Fruit fly (Drosophila melanogaster): ENCODE data around the gene tkv.
A peak's percentile ranks its signal among the peaks of the same experiment; 100 is the strongest.

Gene tkv

dm6 chr2L:5298978-5299627, 27.9 kb upstream of the tkv start (continued):
- TF ChIP-seq ato (GFP tag; IDR thresholded peaks at IDR 0.05; ENCODE audit: partially characterized antibody), result no peak
- peak; percentile 67 for TF ChIP-seq CG13296 (GFP tag; optimal IDR thresholded peaks at IDR 0.05)
- peak; percentile 42 for TF ChIP-seq sd (tag; optimal IDR thresholded peaks at IDR 0.05)
- no peak for TF ChIP-seq CG3163 (GFP tag; optimal IDR thresholded peaks at IDR 0.05)
- TF ChIP-seq exex (tag; optimal IDR thresholded peaks at IDR 0.05), result no peak
- no peak for TF ChIP-seq CG16779 (GFP tag; IDR thresholded peaks at IDR 0.05)
- peak; percentile 61 for TF ChIP-seq Nf-YB (GFP tag; optimal IDR thresholded peaks at IDR 0.05)
- TF ChIP-seq h (optimal IDR thresholded peaks at IDR 0.05), result no peak
- no peak for TF ChIP-seq CG17612 (GFP tag; IDR thresholded peaks at IDR 0.05)
- TF ChIP-seq CG17568 (GFP tag; optimal IDR thresholded peaks at IDR 0.05), result peak; percentile 82
- TF ChIP-seq hb (GFP tag; IDR thresholded peaks at IDR 0.05; ENCODE audit: partially characterized antibody), result no peak
- TF ChIP-seq Tbp (GFP tag; optimal IDR thresholded peaks at IDR 0.05), result no peak
- peak; percentile 39 for TF ChIP-seq en (GFP tag; optimal IDR thresholded peaks at IDR 0.05)
- peak in 1 of 3 experiments; percentile 85 for TF ChIP-seq lola (GFP tag; optimal IDR thresholded peaks at IDR 0.05)
- no peak for TF ChIP-seq gsb (GFP tag; IDR thresholded peaks at IDR 0.05)
- no peak for TF ChIP-seq vnd (GFP tag; IDR thresholded peaks at IDR 0.05; ENCODE audit: partially characterized antibody)
- TF ChIP-seq CG15073 (GFP tag; optimal IDR thresholded peaks at IDR 0.05), result no peak
- TF ChIP-seq chif (GFP tag; optimal IDR thresholded peaks at IDR 0.05), result peak; percentile 63 to 67
- TF ChIP-seq CG11504 (tag; optimal IDR thresholded peaks at IDR 0.05), result peak; percentile 91
- TF ChIP-seq gcm2 (GFP tag; optimal IDR thresholded peaks at IDR 0.05), result peak; percentile 70
- TF ChIP-seq abd-A (tag; optimal IDR thresholded peaks at IDR 0.05), result no peak
- TF ChIP-seq CG15514 (GFP tag; optimal IDR thresholded peaks at IDR 0.05), result peak; percentile 40
- TF ChIP-seq CG12391 (tag; optimal IDR thresholded peaks at IDR 0.05), result peak; percentile 93
- peak; percentile 47 for TF ChIP-seq vfl (GFP tag; optimal IDR thresholded peaks at IDR 0.05)
- TF ChIP-seq esg (GFP tag; conservative IDR thresholded peaks at IDR 0.05), result peak; percentile 88
- peak; percentile 86 for TF ChIP-seq HLH3B (GFP tag; IDR thresholded peaks at IDR 0.05)
- no peak for TF ChIP-seq Ets97D (GFP tag; optimal IDR thresholded peaks at IDR 0.05)
- peak; percentile 80 for TF ChIP-seq ara (GFP tag; IDR thresholded peaks at IDR 0.05)
- TF ChIP-seq da (GFP tag; optimal IDR thresholded peaks at IDR 0.05), result no peak
- TF ChIP-seq gt (GFP tag; IDR thresholded peaks at IDR 0.05), result peak; percentile 69
- no peak for TF ChIP-seq Doc3 (GFP tag; IDR thresholded peaks at IDR 0.05; ENCODE audit: partially characterized antibody)
- peak; percentile 81 for TF ChIP-seq Hand (GFP tag; optimal IDR thresholded peaks at IDR 0.05)
- no peak for TF ChIP-seq dati (GFP tag; IDR thresholded peaks at IDR 0.05)
- TF ChIP-seq Lim3 (GFP tag; IDR thresholded peaks at IDR 0.05), result peak; percentile 67
- TF ChIP-seq Abd-B (GFP tag; optimal IDR thresholded peaks at IDR 0.05), result peak; percentile 70
- peak; percentile 93 for TF ChIP-seq gcm (GFP tag; optimal IDR thresholded peaks at IDR 0.05)
- peak; percentile 53 for TF ChIP-seq corto (GFP tag; optimal IDR thresholded peaks at IDR 0.05)
- TF ChIP-seq Bgb (GFP tag; IDR thresholded peaks at IDR 0.05; ENCODE audit: partially characterized antibody), result no peak
- TF ChIP-seq ERR (GFP tag; optimal IDR thresholded peaks at IDR 0.05), result peak; percentile 1
- peak; percentile 59 for TF ChIP-seq shn (GFP tag; optimal IDR thresholded peaks at IDR 0.05)
- TF ChIP-seq CG1024 (GFP tag; IDR thresholded peaks at IDR 0.05), result peak; percentile 63
- TF ChIP-seq Med (GFP tag), result peak; percentile 88
- no peak for TF ChIP-seq ham (GFP tag; IDR thresholded peaks at IDR 0.05)
- no peak for TF ChIP-seq CG33213 (GFP tag; optimal IDR thresholded peaks at IDR 0.05)
- TF ChIP-seq CG16863 (GFP tag; optimal IDR thresholded peaks at IDR 0.05), result peak; percentile 65
- peak; percentile 52 for TF ChIP-seq Deaf1 (tag; optimal IDR thresholded peaks at IDR 0.05)
- no peak for TF ChIP-seq usp (GFP tag; optimal IDR thresholded peaks at IDR 0.05)
- no peak for TF ChIP-seq al (GFP tag; IDR thresholded peaks at IDR 0.05)
- no peak for TF ChIP-seq NC2α (GFP tag; optimal IDR thresholded peaks at IDR 0.05)
- TF ChIP-seq CG11456 (GFP tag; IDR thresholded peaks at IDR 0.05), result peak; percentile 65; the same call in 2 of the 3 replicates
